Worm (Caenorhabditis elegans) whole organism, L3 larva: ENCODE data around the gene dif-1.
A peak's percentile ranks its signal among the peaks of the same experiment; 100 is the strongest.

Experiments
- R02D3.7 ChIP-seq: fragments of 150-350 bp; optimal IDR thresholded peaks from 2 replicates; lab custom pipeline; 2014; ENCODE audit warnings: missing biosample characterization, missing genetic modification characterization
- aly-2 ChIP-seq: fragments of 150-350 bp; optimal IDR thresholded peaks from 2 replicates; lab custom pipeline; 2014; ENCODE audit warnings: missing biosample characterization, missing genetic modification characterization
- ama-1 ChIP-seq: fragments of 150-350 bp; optimal IDR thresholded peaks from 2 replicates; lab custom pipeline; 2018
- ceh-16 ChIP-seq: sonication (generic microtip); optimal IDR thresholded peaks from 2 replicates; lab custom pipeline; 2017; ENCODE audit warnings: missing biosample characterization, missing genetic modification characterization
- ceh-28 ChIP-seq: fragments of 150-350 bp; optimal IDR thresholded peaks from 2 replicates; lab custom pipeline; 2014; ENCODE audit warnings: missing biosample characterization, missing genetic modification reagents, missing genetic modification characterization
- ceh-82 ChIP-seq: fragments of 150-350 bp; optimal IDR thresholded peaks from 2 replicates; lab custom pipeline; 2014; ENCODE audit warnings: missing biosample characterization, missing genetic modification characterization
- egl-5 ChIP-seq: fragments of 150-350 bp; optimal IDR thresholded peaks from 2 replicates; lab custom pipeline; 2017; ENCODE audit warnings: missing biosample characterization, missing genetic modification reagents, missing genetic modification characterization, inconsistent platforms
- elt-1 ChIP-seq: fragments of 150-350 bp; optimal IDR thresholded peaks from 2 replicates; lab custom pipeline; 2014; ENCODE audit warnings: missing biosample characterization, missing genetic modification characterization
- elt-2 ChIP-seq: sonication (generic microtip); optimal IDR thresholded peaks from 2 replicates; lab custom pipeline; 2016; ENCODE audit warnings: missing genetic modification reagents, mild to moderate bottlenecking, missing genetic modification characterization, missing compliant biosample characterization
- elt-3 ChIP-seq, 3 experiments: fragments of 150-350 bp in 1 of 3; sonication (generic microtip) in 2 of 3; optimal IDR thresholded peaks; 2 replicates in 2 of 3; 4 replicates in 1 of 3; lab custom pipeline; 2014 to 2017; ENCODE audit warnings: missing biosample characterization in 3 of 3, missing genetic modification characterization in 3 of 3
- eor-1 ChIP-seq, 2 experiments: fragments of 150-350 bp; optimal IDR thresholded peaks; 2 replicates each; lab custom pipeline; 2014 to 2018; ENCODE audit warnings: missing biosample characterization in 2 of 2, missing genetic modification characterization in 2 of 2
- fkh-10 ChIP-seq: sonication (generic microtip); optimal IDR thresholded peaks from 2 replicates; lab custom pipeline; 2017; ENCODE audit warnings: missing biosample characterization, missing genetic modification reagents, missing genetic modification characterization
- fkh-2 ChIP-seq: fragments of 150-350 bp; optimal IDR thresholded peaks from 2 replicates; lab custom pipeline; 2014; ENCODE audit warnings: missing biosample characterization, missing genetic modification reagents, missing genetic modification characterization
- fos-1 ChIP-seq: fragments of 150-350 bp; optimal IDR thresholded peaks from 2 replicates; lab custom pipeline; 2014; ENCODE audit warnings: missing biosample characterization, missing genetic modification characterization
- hmg-11 ChIP-seq: sonication (generic microtip); optimal IDR thresholded peaks from 2 replicates; lab custom pipeline; 2016; ENCODE audit warnings: missing genetic modification characterization, missing compliant biosample characterization
- jun-1 ChIP-seq: fragments of 150-350 bp; optimal IDR thresholded peaks from 2 replicates; lab custom pipeline; 2014; ENCODE audit warnings: missing biosample characterization, missing genetic modification reagents, missing genetic modification characterization
- lin-15B ChIP-seq: fragments of 150-350 bp; optimal IDR thresholded peaks from 2 replicates; lab custom pipeline; 2014; ENCODE audit warnings: missing biosample characterization, missing genetic modification characterization
- lin-39 ChIP-seq: fragments of 150-350 bp; optimal IDR thresholded peaks from 2 replicates; lab custom pipeline; 2018; ENCODE audit warnings: missing biosample characterization, missing genetic modification reagents, missing genetic modification characterization
- lsy-12 ChIP-seq: sonication (generic microtip); optimal IDR thresholded peaks from 2 replicates; lab custom pipeline; 2016; ENCODE audit warnings: mild to moderate bottlenecking, missing genetic modification characterization, missing compliant biosample characterization
- mdl-1 ChIP-seq: fragments of 150-350 bp; optimal IDR thresholded peaks from 2 replicates; lab custom pipeline; 2014; ENCODE audit warnings: missing biosample characterization, missing genetic modification characterization
- mml-1 ChIP-seq: fragments of 150-350 bp; sonication (generic microtip); optimal IDR thresholded peaks from 3 replicates; lab custom pipeline; 2014; ENCODE audit warnings: missing biosample characterization, missing genetic modification characterization
- nfya-1 ChIP-seq: sonication (generic microtip); optimal IDR thresholded peaks from 2 replicates; lab custom pipeline; 2017; ENCODE audit warnings: missing genetic modification characterization, mild to moderate bottlenecking, missing compliant biosample characterization, antibody characterized with exemption, moderate library complexity; ENCODE audit not compliant: insufficient read depth
- nhr-11 ChIP-seq: fragments of 150-350 bp; optimal IDR thresholded peaks from 2 replicates; lab custom pipeline; 2014; ENCODE audit warnings: missing biosample characterization, missing genetic modification characterization
- nhr-12 ChIP-seq: fragments of 150-350 bp; optimal IDR thresholded peaks from 2 replicates; lab custom pipeline; 2014; ENCODE audit warnings: missing biosample characterization, missing genetic modification characterization
- nhr-23 ChIP-seq: fragments of 150-350 bp; optimal IDR thresholded peaks from 2 replicates; lab custom pipeline; 2014; ENCODE audit warnings: missing biosample characterization, missing genetic modification reagents, missing genetic modification characterization
- nhr-237 ChIP-seq: fragments of 150-350 bp; optimal IDR thresholded peaks from 2 replicates; lab custom pipeline; 2014; ENCODE audit warnings: missing biosample characterization, missing genetic modification characterization
- nhr-25 ChIP-seq: sonication (generic microtip); optimal IDR thresholded peaks from 2 replicates; lab custom pipeline; 2017; ENCODE audit warnings: missing biosample characterization, missing genetic modification characterization
- nhr-28 ChIP-seq: fragments of 150-350 bp; optimal IDR thresholded peaks from 2 replicates; lab custom pipeline; 2014; ENCODE audit warnings: missing biosample characterization, missing genetic modification characterization
- nhr-43 ChIP-seq: sonication (generic microtip); optimal IDR thresholded peaks from 2 replicates; lab custom pipeline; 2016; ENCODE audit warnings: mild to moderate bottlenecking, missing genetic modification characterization, missing compliant biosample characterization; ENCODE audit not compliant: poor library complexity, severe bottlenecking
- nhr-67 ChIP-seq: fragments of 150-350 bp; optimal IDR thresholded peaks from 2 replicates; lab custom pipeline; 2014; ENCODE audit warnings: missing biosample characterization, missing genetic modification characterization
- nhr-76 ChIP-seq: fragments of 150-350 bp; sonication (generic microtip); optimal IDR thresholded peaks from 5 replicates; lab custom pipeline; 2014; ENCODE audit warnings: missing biosample characterization, missing genetic modification characterization
- nhr-77 ChIP-seq: fragments of 150-350 bp; optimal IDR thresholded peaks from 2 replicates; lab custom pipeline; 2014; ENCODE audit warnings: missing biosample characterization, missing genetic modification characterization
- pha-4 ChIP-seq: fragments of 150-350 bp; optimal IDR thresholded peaks from 2 replicates; lab custom pipeline; 2014; ENCODE audit warnings: missing biosample characterization, missing genetic modification reagents, missing genetic modification characterization
- pqm-1 ChIP-seq: fragments of 150-350 bp; optimal IDR thresholded peaks from 2 replicates; lab custom pipeline; 2017; ENCODE audit warnings: missing biosample characterization, missing genetic modification characterization, inconsistent platforms
- sea-2 ChIP-seq: fragments of 150-350 bp; sonication (generic microtip); optimal IDR thresholded peaks from 4 replicates; lab custom pipeline; 2014; ENCODE audit warnings: missing biosample characterization, missing genetic modification reagents, missing genetic modification characterization
- skn-1 ChIP-seq: fragments of 150-350 bp; optimal IDR thresholded peaks from 2 replicates; lab custom pipeline; 2014; ENCODE audit warnings: missing biosample characterization, missing genetic modification characterization
- snpc-4 ChIP-seq: fragments of 150-350 bp; optimal IDR thresholded peaks from 2 replicates; lab custom pipeline; 2014; ENCODE audit warnings: missing biosample characterization, missing genetic modification characterization
- unc-39 ChIP-seq: sonication (generic microtip); optimal IDR thresholded peaks from 4 replicates; lab custom pipeline; 2017; ENCODE audit warnings: missing biosample characterization, missing genetic modification characterization
- unc-62 ChIP-seq: fragments of 150-350 bp; sonication (generic microtip); optimal IDR thresholded peaks from 4 replicates; lab custom pipeline; 2014; ENCODE audit warnings: missing biosample characterization, missing genetic modification reagents, missing genetic modification characterization
- zag-1 ChIP-seq: fragments of 150-350 bp; optimal IDR thresholded peaks from 2 replicates; lab custom pipeline; 2014; ENCODE audit warnings: missing biosample characterization, missing genetic modification characterization
- ztf-11 ChIP-seq: fragments of 150-350 bp; optimal IDR thresholded peaks from 2 replicates; lab custom pipeline; 2014; ENCODE audit warnings: missing biosample characterization, missing genetic modification characterization
- ztf-4 ChIP-seq: fragments of 150-350 bp; optimal IDR thresholded peaks from 2 replicates; lab custom pipeline; 2014; ENCODE audit warnings: missing biosample characterization, missing genetic modification characterization

Gene dif-1

ce11 chrIV:7510829-7511228 is 42.0 kb downstream of the dif-1 start:
- TF ChIP-seq lin-15B: peak; percentile 18
- TF ChIP-seq aly-2 (tag; lab: Kevin White, UChicago): no peak
- TF ChIP-seq nfya-1 (tag; lab: Kevin White, UChicago): peak; percentile 96

ce11 chrIV:7508850-7509249 is 44.0 kb downstream of the dif-1 start:
- no peak for TF ChIP-seq jun-1 (tag; lab: Kevin White, UChicago)
- no peak for TF ChIP-seq nhr-12
- no peak for TF ChIP-seq fkh-2
- peak; percentile 61 for TF ChIP-seq pha-4 (tag; lab: Kevin White, UChicago)
- TF ChIP-seq hmg-11: no peak

ce11 chrIV:7507841-7508509 is 44.8 kb downstream of the dif-1 start, which contains the start of the genes vdac-1 and R05G6.5:
Gene vdac-1 (minus strand): TSS chrIV:7507891.
Gene R05G6.5 (plus strand): TSS chrIV:7508367.
- no peak for TF ChIP-seq mdl-1
- TF ChIP-seq snpc-4 (tag; lab: Kevin White, UChicago): peak; percentile 73
- peak; percentile 39 for TF ChIP-seq hmg-11
- no peak for TF ChIP-seq nhr-11 (tag; lab: Kevin White, UChicago)
- peak; percentile 56 for TF ChIP-seq nhr-76 (tag; lab: Kevin White, UChicago)
- TF ChIP-seq nhr-25 (tag; lab: Kevin White, UChicago): peak; percentile 84
- TF ChIP-seq pqm-1: peak; percentile 41
- TF ChIP-seq elt-3 (tag; optimal IDR thresholded peaks at IDR 0.05; lab: Kevin White, UChicago): peak in 1 of 3 experiments; percentile 9
- TF ChIP-seq mml-1: no peak
- TF ChIP-seq unc-39 (tag; lab: Kevin White, UChicago): no peak
- TF ChIP-seq nhr-28 (tag; lab: Kevin White, UChicago): no peak
- peak; percentile 75 for TF ChIP-seq R02D3.7 (tag; lab: Kevin White, UChicago)
- TF ChIP-seq elt-2 (tag; lab: Kevin White, UChicago): peak; percentile 87
- TF ChIP-seq nhr-237: no peak
- TF ChIP-seq ceh-82 (tag; lab: Kevin White, UChicago): no peak
- TF ChIP-seq egl-5 (tag; lab: Kevin White, UChicago): peak; percentile 71
- TF ChIP-seq lin-15B: peak; percentile 90
- peak; percentile 77 for TF ChIP-seq nhr-43 (tag; lab: Kevin White, UChicago)
- no peak for TF ChIP-seq skn-1 (tag; lab: Kevin White, UChicago)
- no peak for TF ChIP-seq ama-1 (lab: Kevin White, UChicago)
- TF ChIP-seq jun-1 (tag; lab: Kevin White, UChicago): peak; percentile 81
- TF ChIP-seq lin-39 (tag; lab: Kevin White, UChicago): peak; percentile 76
- peak; percentile 83 for TF ChIP-seq nhr-23 (tag; lab: Kevin White, UChicago)
- peak; percentile 66 for TF ChIP-seq lsy-12 (tag; lab: Kevin White, UChicago)
- no peak for TF ChIP-seq fkh-10
- TF ChIP-seq nfya-1 (tag; lab: Kevin White, UChicago): peak; percentile 92
- no peak for TF ChIP-seq nhr-67 (tag; lab: Kevin White, UChicago)
- peak; percentile 42 for TF ChIP-seq ceh-28 (tag; lab: Kevin White, UChicago)
- no peak for TF ChIP-seq zag-1 (tag; lab: Kevin White, UChicago)
- TF ChIP-seq pha-4 (tag; lab: Kevin White, UChicago): peak; percentile 86
- peak; percentile 9 for TF ChIP-seq elt-1
- TF ChIP-seq ztf-4 (tag; lab: Kevin White, UChicago): no peak
- TF ChIP-seq unc-62 (GFP tag; lab: Kevin White, UChicago): peak; percentile 18

- TF ChIP-seq skn-1 (tag; lab: Kevin White, UChicago): no peak
- peak; percentile 29 for TF ChIP-seq nhr-23 (tag; lab: Kevin White, UChicago)
- no peak for TF ChIP-seq mdl-1
- no peak for TF ChIP-seq eor-1 (tag; optimal IDR thresholded peaks at IDR 0.05; lab: Kevin White, UChicago)
- TF ChIP-seq jun-1 (tag; lab: Kevin White, UChicago): no peak
- TF ChIP-seq sea-2 (GFP tag; lab: Kevin White, UChicago): no peak
- TF ChIP-seq unc-39 (tag; lab: Kevin White, UChicago): no peak
- peak; percentile 83 for TF ChIP-seq ama-1 (lab: Kevin White, UChicago)
- TF ChIP-seq nfya-1 (tag; lab: Kevin White, UChicago): no peak
- TF ChIP-seq elt-3 (tag; optimal IDR thresholded peaks at IDR 0.05; lab: Kevin White, UChicago): no peak
- no peak for TF ChIP-seq ceh-16
- no peak for TF ChIP-seq mml-1
- no peak for TF ChIP-seq fos-1
- TF ChIP-seq ztf-4 (tag; lab: Kevin White, UChicago): no peak
- no peak for TF ChIP-seq snpc-4 (tag; lab: Kevin White, UChicago)
- TF ChIP-seq nhr-12: no peak
- no peak for TF ChIP-seq ceh-28 (tag; lab: Kevin White, UChicago)
- TF ChIP-seq nhr-67 (tag; lab: Kevin White, UChicago): no peak
- TF ChIP-seq pqm-1: no peak
- TF ChIP-seq nhr-43 (tag; lab: Kevin White, UChicago): peak; percentile 52
- no peak for TF ChIP-seq nhr-11 (tag; lab: Kevin White, UChicago)
- peak; percentile 23 for TF ChIP-seq lin-15B
- no peak for TF ChIP-seq zag-1 (tag; lab: Kevin White, UChicago)
- no peak for TF ChIP-seq R02D3.7 (tag; lab: Kevin White, UChicago)
- no peak for TF ChIP-seq ztf-11
- no peak for TF ChIP-seq elt-1
- no peak for TF ChIP-seq fkh-2
- TF ChIP-seq aly-2 (tag; lab: Kevin White, UChicago): no peak
- TF ChIP-seq nhr-76 (tag; lab: Kevin White, UChicago): no peak
- no peak for TF ChIP-seq fkh-10
- no peak for TF ChIP-seq nhr-77 (tag; lab: Kevin White, UChicago)
- no peak for TF ChIP-seq nhr-28 (tag; lab: Kevin White, UChicago)
- TF ChIP-seq pha-4 (tag; lab: Kevin White, UChicago): peak; percentile 66
These were observed 45.5 kb downstream of the dif-1 start for ce11 chrIV:7507305-7507704.
